Fruit fly (Drosophila melanogaster) whole organism, adult: ENCODE results near the gene idc.

ENCODE experiments used
- CG11617 ChIP-seq: fragments of 200-800 bp; sonication (Bioruptor generic); optimal IDR thresholded peaks from 2 replicates; lab custom pipeline; 2017; ENCODE audit warnings: mild to moderate bottlenecking, missing biosample characterization, missing genetic modification reagents, missing genetic modification characterization
- CG12768 ChIP-seq: fragments of 200-800 bp; sonication (Bioruptor generic); optimal IDR thresholded peaks from 2 replicates; lab custom pipeline; 2017; ENCODE audit warnings: missing biosample characterization, missing genetic modification characterization, mild to moderate bottlenecking, moderate library complexity, missing genetic modification reagents
- CG14711 ChIP-seq: fragments of 200-800 bp; sonication (Bioruptor generic); optimal IDR thresholded peaks from 2 replicates; lab custom pipeline; 2018; ENCODE audit warnings: missing biosample characterization, mild to moderate bottlenecking, missing genetic modification characterization, moderate library complexity
- CG1620 ChIP-seq: fragments of 200-800 bp; sonication (Bioruptor generic); optimal IDR thresholded peaks from 2 replicates; lab custom pipeline; 2016; ENCODE audit warnings: missing biosample characterization, missing genetic modification characterization
- CG33017 ChIP-seq: fragments of 200-800 bp; sonication (Bioruptor generic); optimal IDR thresholded peaks from 2 replicates; lab custom pipeline; 2018; ENCODE audit warnings: missing biosample characterization, mild to moderate bottlenecking, missing genetic modification characterization, moderate library complexity
- CG5204 ChIP-seq: fragments of 200-800 bp; sonication (Bioruptor generic); optimal IDR thresholded peaks from 2 replicates; lab custom pipeline; 2016; ENCODE audit warnings: missing biosample characterization, missing genetic modification characterization
- CG7045 ChIP-seq: fragments of 200-800 bp; sonication (Bioruptor generic); optimal IDR thresholded peaks from 2 replicates; lab custom pipeline; 2017; ENCODE audit warnings: missing biosample characterization, mild to moderate bottlenecking, missing genetic modification characterization
- CG7101 ChIP-seq: fragments of 200-800 bp; sonication (Bioruptor generic); optimal IDR thresholded peaks from 2 replicates; lab custom pipeline; 2018; ENCODE audit warnings: missing biosample characterization, mild to moderate bottlenecking, missing genetic modification characterization, moderate library complexity
- Clk ChIP-seq: fragments of 200-800 bp; sonication (Bioruptor generic); optimal IDR thresholded peaks from 2 replicates; lab custom pipeline; 2017; ENCODE audit warnings: missing biosample characterization, missing genetic modification characterization
- Crg-1 ChIP-seq: fragments of 200-800 bp; sonication (Bioruptor generic); optimal IDR thresholded peaks from 2 replicates; lab custom pipeline; 2016; ENCODE audit warnings: missing biosample characterization, missing genetic modification characterization
- Hr96 ChIP-seq: fragments of 200-800 bp; sonication (Bioruptor generic); optimal IDR thresholded peaks from 2 replicates; lab custom pipeline; 2016; ENCODE audit warnings: missing biosample characterization, missing genetic modification characterization
- Mnt ChIP-seq: fragments of 200-800 bp; sonication (Bioruptor generic); optimal IDR thresholded peaks from 2 replicates; lab custom pipeline; 2016; ENCODE audit warnings: missing biosample characterization, mild to moderate bottlenecking, missing genetic modification characterization
- bab1 ChIP-seq: fragments of 200-800 bp; sonication (Bioruptor generic); optimal IDR thresholded peaks from 3 replicates; lab custom pipeline; 2019; ENCODE audit warnings: missing biosample characterization, mild to moderate bottlenecking, missing genetic modification characterization, moderate library complexity
- cic ChIP-seq: fragments of 200-800 bp; sonication (Bioruptor generic); optimal IDR thresholded peaks from 2 replicates; lab custom pipeline; 2017; ENCODE audit warnings: missing biosample characterization, mild to moderate bottlenecking, missing genetic modification characterization, moderate library complexity
- cnc ChIP-seq, 2 experiments: fragments of >200 bp; optimal IDR thresholded peaks; 2 replicates each; lab custom pipeline; 2017
- kay ChIP-seq: fragments of 200-800 bp; sonication (Bioruptor generic); peaks from one replicate; lab custom pipeline; 2016; ENCODE audit warnings: missing biosample characterization, missing genetic modification characterization, borderline replicate concordance
- ovo ChIP-seq: fragments of 200-800 bp; sonication (Bioruptor generic); optimal IDR thresholded peaks from 2 replicates; lab custom pipeline; 2016; ENCODE audit warnings: missing biosample characterization, missing genetic modification characterization
- pad ChIP-seq: fragments of 200-800 bp; sonication (Bioruptor generic); optimal IDR thresholded peaks from 3 replicates; lab custom pipeline; 2017; ENCODE audit warnings: missing biosample characterization, missing genetic modification characterization, mild to moderate bottlenecking, moderate library complexity, missing genetic modification reagents
- tj ChIP-seq: fragments of 200-800 bp; sonication (Bioruptor generic); optimal IDR thresholded peaks from 3 replicates; lab custom pipeline; 2017; ENCODE audit warnings: missing biosample characterization, mild to moderate bottlenecking, missing genetic modification characterization, moderate library complexity
- toe ChIP-seq: fragments of 200-800 bp; sonication (Bioruptor generic); optimal IDR thresholded peaks from 2 replicates; lab custom pipeline; 2016; ENCODE audit warnings: missing biosample characterization, missing genetic modification characterization

Gene idc

dm6 chr3R:20001595-20001997 is 30.0 kb upstream of the idc start:
- TF ChIP-seq CG12768 (GFP tag; lab: Kevin White, UChicago) = no peak
- no peak for TF ChIP-seq Hr96
- no peak for TF ChIP-seq cic (GFP tag; lab: Kevin White, UChicago)
- TF ChIP-seq CG5204 = no peak
- no peak for TF ChIP-seq bab1 (GFP tag; lab: Kevin White, UChicago)
- no peak for TF ChIP-seq CG7045 (GFP tag; lab: Kevin White, UChicago)
- no peak for TF ChIP-seq ovo (GFP tag; lab: Kevin White, UChicago)
- TF ChIP-seq pad (GFP tag; lab: Kevin White, UChicago) = no peak
- TF ChIP-seq tj (GFP tag; lab: Kevin White, UChicago) = no peak

DNA sequence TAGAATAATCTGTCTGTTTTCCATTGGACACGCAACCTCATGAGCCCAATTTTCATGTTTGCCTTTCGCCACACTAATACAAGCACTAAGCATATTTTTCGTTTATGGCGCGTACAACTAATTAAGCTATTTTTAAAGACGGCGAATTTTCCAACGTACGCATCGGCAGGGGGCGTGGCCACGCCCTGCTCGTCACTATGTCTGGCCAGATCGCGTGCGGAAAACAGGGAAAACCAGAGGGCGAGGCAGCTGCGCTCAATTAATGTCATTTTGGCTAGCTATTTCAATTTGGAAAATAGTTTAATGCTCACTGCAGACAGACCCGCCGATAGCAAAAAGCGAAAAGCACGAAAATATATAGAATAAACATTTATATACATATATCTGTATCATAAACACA is 26.9 kb upstream of the idc start:
- TF ChIP-seq CG5204 (no peak), ovo (GFP tag; lab: Kevin White, UChicago) (no peak), cnc (optimal IDR thresholded peaks at IDR 0.05; lab: Kevin White, UChicago) (no peak), CG1620 (GFP tag; lab: Kevin White, UChicago) (no peak), pad (GFP tag; lab: Kevin White, UChicago) (no peak), CG7045 (GFP tag; lab: Kevin White, UChicago) (no peak), Clk (GFP tag; lab: Kevin White, UChicago) (no peak), bab1 (GFP tag; lab: Kevin White, UChicago) (no peak), cic (GFP tag; lab: Kevin White, UChicago) (no peak), kay (GFP tag; lab: Kevin White, UChicago) (no peak), CG11617 (GFP tag; lab: Kevin White, UChicago) (no peak)

DNA sequence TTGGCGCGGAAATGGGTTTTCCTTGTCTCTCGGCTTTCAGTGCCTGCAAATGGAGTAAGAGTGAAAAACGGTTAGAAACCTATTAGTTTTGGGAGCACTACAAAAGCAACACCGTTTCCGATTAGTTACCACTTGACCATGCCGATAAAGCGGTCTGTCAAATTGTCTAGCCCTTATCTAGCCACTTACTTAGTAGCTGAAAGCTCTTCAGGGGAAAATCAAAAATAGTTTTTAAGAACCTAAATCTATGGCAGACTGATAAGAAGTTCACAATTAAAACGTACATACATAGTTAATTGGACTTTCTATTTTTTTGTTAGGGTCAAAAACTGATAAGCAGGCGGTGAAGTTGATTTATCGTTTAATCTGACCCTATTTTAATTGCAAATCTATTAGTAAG is 25.0 kb upstream of the idc start:
- no peak for TF ChIP-seq CG33017 (tag; lab: Kevin White, UChicago)
- TF ChIP-seq CG11617 (GFP tag; lab: Kevin White, UChicago) = no peak
- no peak for TF ChIP-seq Crg-1 (GFP tag; lab: Kevin White, UChicago)
- TF ChIP-seq CG5204 = no peak

- no peak for TF ChIP-seq CG5204
- TF ChIP-seq tj (GFP tag; lab: Kevin White, UChicago) = peak; percentile 35
- TF ChIP-seq CG11617 (GFP tag; lab: Kevin White, UChicago) = no peak
- peak; percentile 57 for TF ChIP-seq pad (GFP tag; lab: Kevin White, UChicago)
- no peak for TF ChIP-seq bab1 (GFP tag; lab: Kevin White, UChicago)
- peak; percentile 20 for TF ChIP-seq kay (GFP tag; lab: Kevin White, UChicago)
Observed at dm6 chr3R:20007399-20008285, 24.0 kb upstream of the idc start.

dm6 chr3R:20008372-20009051 is 23.1 kb upstream of the idc start, which contains the start of the genes Hs6st and MED25:
Hs6st (minus strand) TSS chr3R:20008512.
MED25 (plus strand) TSS chr3R:20008947.
- peak; percentile 40 for TF ChIP-seq pad (GFP tag; lab: Kevin White, UChicago)
- peak; percentile 8 for TF ChIP-seq ovo (GFP tag; lab: Kevin White, UChicago)
- TF ChIP-seq Clk (GFP tag; lab: Kevin White, UChicago) = peak; percentile 50
- no peak for TF ChIP-seq kay (GFP tag; lab: Kevin White, UChicago)
- TF ChIP-seq CG5204 = peak; percentile 47
- no peak for TF ChIP-seq Crg-1 (GFP tag; lab: Kevin White, UChicago)
- peak; percentile 17 for TF ChIP-seq CG1620 (GFP tag; lab: Kevin White, UChicago)
- TF ChIP-seq bab1 (GFP tag; lab: Kevin White, UChicago) = peak; percentile 77
- peak; percentile 50 for TF ChIP-seq CG7045 (GFP tag; lab: Kevin White, UChicago)
- TF ChIP-seq toe (GFP tag; lab: Kevin White, UChicago) = peak; percentile 42
- no peak for TF ChIP-seq cnc (optimal IDR thresholded peaks at IDR 0.05; lab: Kevin White, UChicago)
- peak; percentile 26 for TF ChIP-seq CG7101 (tag; lab: Kevin White, UChicago)
- TF ChIP-seq CG12768 (GFP tag; lab: Kevin White, UChicago) = peak; percentile 72
- peak; percentile 41 for TF ChIP-seq CG11617 (GFP tag; lab: Kevin White, UChicago)
- peak; percentile 40 for TF ChIP-seq Mnt (GFP tag; lab: Kevin White, UChicago)
- peak; percentile 68 for TF ChIP-seq CG14711 (tag; lab: Kevin White, UChicago)
- no peak for TF ChIP-seq cic (GFP tag; lab: Kevin White, UChicago)
- TF ChIP-seq tj (GFP tag; lab: Kevin White, UChicago) = peak; percentile 2

dm6 chr3R:20010942-20011341 is 20.7 kb upstream of the idc start:
- no peak for TF ChIP-seq CG7045 (GFP tag; lab: Kevin White, UChicago)
- no peak for TF ChIP-seq cic (GFP tag; lab: Kevin White, UChicago)
- no peak for TF ChIP-seq Mnt (GFP tag; lab: Kevin White, UChicago)
- no peak for TF ChIP-seq CG33017 (tag; lab: Kevin White, UChicago)
- TF ChIP-seq cnc (optimal IDR thresholded peaks at IDR 0.05; lab: Kevin White, UChicago) = no peak
- TF ChIP-seq Hr96 = no peak
- TF ChIP-seq CG1620 (GFP tag; lab: Kevin White, UChicago) = no peak
- TF ChIP-seq CG14711 (tag; lab: Kevin White, UChicago) = no peak
- TF ChIP-seq Clk (GFP tag; lab: Kevin White, UChicago) = no peak
- no peak for TF ChIP-seq ovo (GFP tag; lab: Kevin White, UChicago)
- TF ChIP-seq Crg-1 (GFP tag; lab: Kevin White, UChicago) = no peak
- TF ChIP-seq CG7101 (tag; lab: Kevin White, UChicago) = no peak
- TF ChIP-seq CG5204 = no peak
- TF ChIP-seq kay (GFP tag; lab: Kevin White, UChicago) = no peak
